Fruit fly (Drosophila melanogaster): ENCODE results near the gene lic.

The lic gene

DNA sequence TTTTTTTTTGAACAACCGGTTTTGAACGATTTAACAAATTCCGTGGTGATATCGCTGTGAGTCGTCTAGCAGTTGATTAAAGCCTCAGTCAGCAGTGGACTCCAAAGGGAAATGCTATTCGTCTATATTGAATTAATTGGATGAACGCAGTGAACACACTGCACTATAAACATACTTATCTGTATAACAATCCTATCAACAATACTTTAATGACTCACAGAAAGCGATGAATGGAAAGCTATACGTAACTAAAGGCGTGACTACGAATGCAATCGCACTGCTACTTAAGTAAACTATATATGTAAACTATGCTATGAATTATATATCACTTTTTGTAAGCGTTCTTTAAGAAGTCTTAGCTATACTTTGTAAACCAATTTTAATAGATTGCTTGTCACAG lies 34.6 kb downstream of the lic start:
- no peak for TF ChIP-seq cnc (optimal IDR thresholded peaks at IDR 0.05)
- no peak for TF ChIP-seq CG7045 (GFP tag; optimal IDR thresholded peaks at IDR 0.05)
- TF ChIP-seq cic (GFP tag; optimal IDR thresholded peaks at IDR 0.05): peak; percentile 91
- no peak for TF ChIP-seq CG5204 (GFP tag; optimal IDR thresholded peaks at IDR 0.05)
- TF ChIP-seq ovo (GFP tag; optimal IDR thresholded peaks at IDR 0.05): no peak
- no peak for TF ChIP-seq Mnt (GFP tag; optimal IDR thresholded peaks at IDR 0.05)
- TF ChIP-seq Hr96 (GFP tag; optimal IDR thresholded peaks at IDR 0.05): no peak
- TF ChIP-seq toe (GFP tag; optimal IDR thresholded peaks at IDR 0.05): no peak
- TF ChIP-seq kay (GFP tag; ENCODE audit: borderline replicate concordance): peak; percentile 96
- peak; percentile 30 for TF ChIP-seq CG7101 (tag; optimal IDR thresholded peaks at IDR 0.05)
- TF ChIP-seq CG14711 (tag; optimal IDR thresholded peaks at IDR 0.05): peak; percentile 11
- TF ChIP-seq CG11617 (GFP tag; optimal IDR thresholded peaks at IDR 0.05): no peak

DNA sequence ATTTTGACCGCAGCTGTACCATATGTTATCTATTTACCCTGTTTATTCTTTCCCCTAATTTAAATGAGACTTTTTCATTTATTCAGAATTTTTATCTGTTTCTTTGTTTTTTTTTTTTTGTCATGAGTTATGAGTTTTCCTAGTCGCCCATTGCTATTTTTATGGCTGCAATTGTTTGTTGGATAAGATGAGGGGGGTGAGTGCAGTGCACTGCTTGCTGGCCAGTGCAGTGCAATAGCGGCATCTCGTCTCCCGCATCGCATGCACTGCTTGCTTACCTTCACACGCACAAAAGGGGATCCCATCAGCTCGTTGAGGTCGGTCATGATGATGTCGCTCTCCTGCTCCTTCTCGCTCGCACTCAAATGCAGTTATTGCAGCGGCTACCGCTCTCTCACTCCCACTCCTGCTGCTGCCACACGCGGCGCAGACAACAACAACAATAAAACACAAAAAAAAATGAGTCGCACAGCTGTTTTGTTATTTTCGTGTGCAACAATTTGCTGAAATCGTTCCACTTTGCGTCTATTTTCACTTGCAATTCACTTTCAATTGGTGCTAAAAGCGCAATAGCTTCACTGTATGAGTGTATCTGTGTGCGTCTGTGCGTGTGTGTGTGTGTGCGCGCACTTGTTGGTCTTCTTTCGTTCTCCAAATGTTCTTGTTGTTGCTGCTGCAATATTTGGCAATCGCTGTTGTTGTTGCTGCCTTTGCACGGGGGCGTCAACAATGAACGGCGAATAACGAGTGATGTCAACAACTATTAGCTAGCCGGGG lies 37.2 kb downstream of the lic start:
- peak; percentile 60 for TF ChIP-seq ovo (GFP tag; optimal IDR thresholded peaks at IDR 0.05)
- TF ChIP-seq Mnt (GFP tag; optimal IDR thresholded peaks at IDR 0.05): no peak
- no peak for TF ChIP-seq CG12768 (GFP tag; optimal IDR thresholded peaks at IDR 0.05)
- peak; percentile 14 for TF ChIP-seq CG14711 (tag; optimal IDR thresholded peaks at IDR 0.05)
- no peak for TF ChIP-seq cic (GFP tag; optimal IDR thresholded peaks at IDR 0.05)
- TF ChIP-seq CG7045 (GFP tag; optimal IDR thresholded peaks at IDR 0.05): no peak
- TF ChIP-seq kay (GFP tag; ENCODE audit: borderline replicate concordance): no peak
- TF ChIP-seq Clk (GFP tag; optimal IDR thresholded peaks at IDR 0.05): no peak
- no peak for TF ChIP-seq CG11617 (GFP tag; optimal IDR thresholded peaks at IDR 0.05)
- TF ChIP-seq Hr96 (GFP tag; optimal IDR thresholded peaks at IDR 0.05): no peak
- no peak for TF ChIP-seq CG1620 (GFP tag; optimal IDR thresholded peaks at IDR 0.05)
- TF ChIP-seq pad (GFP tag; optimal IDR thresholded peaks at IDR 0.05): peak; percentile 39
- no peak for TF ChIP-seq CG33017 (tag; optimal IDR thresholded peaks at IDR 0.05)
- TF ChIP-seq toe (GFP tag; optimal IDR thresholded peaks at IDR 0.05): no peak
- TF ChIP-seq cnc (optimal IDR thresholded peaks at IDR 0.05): no peak
- no peak for TF ChIP-seq CG7101 (tag; optimal IDR thresholded peaks at IDR 0.05)
- no peak for TF ChIP-seq Crg-1 (GFP tag; optimal IDR thresholded peaks at IDR 0.05)
- no peak for TF ChIP-seq bab1 (GFP tag; optimal IDR thresholded peaks at IDR 0.05)
- no peak for TF ChIP-seq CG5204 (GFP tag; optimal IDR thresholded peaks at IDR 0.05)

- TF ChIP-seq CG1620 (GFP tag; optimal IDR thresholded peaks at IDR 0.05): no peak
- peak; percentile 68 for TF ChIP-seq bab1 (GFP tag; optimal IDR thresholded peaks at IDR 0.05)
- TF ChIP-seq pad (GFP tag; optimal IDR thresholded peaks at IDR 0.05): no peak
- peak; percentile 67 for TF ChIP-seq Mnt (GFP tag; optimal IDR thresholded peaks at IDR 0.05)
- peak; percentile 52 for TF ChIP-seq CG7101 (tag; optimal IDR thresholded peaks at IDR 0.05)
- TF ChIP-seq kay (GFP tag; ENCODE audit: borderline replicate concordance): no peak
- TF ChIP-seq CG33017 (tag; optimal IDR thresholded peaks at IDR 0.05): no peak
- TF ChIP-seq CG11617 (GFP tag; optimal IDR thresholded peaks at IDR 0.05): no peak
- TF ChIP-seq CG7045 (GFP tag; optimal IDR thresholded peaks at IDR 0.05): no peak
- peak; percentile 14 for TF ChIP-seq CG14711 (tag; optimal IDR thresholded peaks at IDR 0.05)
- TF ChIP-seq tj (GFP tag; optimal IDR thresholded peaks at IDR 0.05): peak; percentile 33
- TF ChIP-seq cic (GFP tag; optimal IDR thresholded peaks at IDR 0.05): peak; percentile 68
- TF ChIP-seq cnc (optimal IDR thresholded peaks at IDR 0.05): no peak
- no peak for TF ChIP-seq Clk (GFP tag; optimal IDR thresholded peaks at IDR 0.05)
- no peak for TF ChIP-seq ovo (GFP tag; optimal IDR thresholded peaks at IDR 0.05)
- TF ChIP-seq CG12768 (GFP tag; optimal IDR thresholded peaks at IDR 0.05): no peak
- TF ChIP-seq CG5204 (GFP tag; optimal IDR thresholded peaks at IDR 0.05): no peak
- no peak for TF ChIP-seq Hr96 (GFP tag; optimal IDR thresholded peaks at IDR 0.05)
- no peak for TF ChIP-seq toe (GFP tag; optimal IDR thresholded peaks at IDR 0.05)
- TF ChIP-seq Crg-1 (GFP tag; optimal IDR thresholded peaks at IDR 0.05): no peak
These were observed 37.8 kb downstream of the lic start, which contains the start of the genes CG32638, CG15717 and MFS10 for dm6 chrX:13128750-13129152. TSS of gene CG32638 (minus strand) at chrX:13128794. TSS of gene CG15717 (plus strand) at chrX:13128952. TSS of gene MFS10 (plus strand) at chrX:13129018.

DNA sequence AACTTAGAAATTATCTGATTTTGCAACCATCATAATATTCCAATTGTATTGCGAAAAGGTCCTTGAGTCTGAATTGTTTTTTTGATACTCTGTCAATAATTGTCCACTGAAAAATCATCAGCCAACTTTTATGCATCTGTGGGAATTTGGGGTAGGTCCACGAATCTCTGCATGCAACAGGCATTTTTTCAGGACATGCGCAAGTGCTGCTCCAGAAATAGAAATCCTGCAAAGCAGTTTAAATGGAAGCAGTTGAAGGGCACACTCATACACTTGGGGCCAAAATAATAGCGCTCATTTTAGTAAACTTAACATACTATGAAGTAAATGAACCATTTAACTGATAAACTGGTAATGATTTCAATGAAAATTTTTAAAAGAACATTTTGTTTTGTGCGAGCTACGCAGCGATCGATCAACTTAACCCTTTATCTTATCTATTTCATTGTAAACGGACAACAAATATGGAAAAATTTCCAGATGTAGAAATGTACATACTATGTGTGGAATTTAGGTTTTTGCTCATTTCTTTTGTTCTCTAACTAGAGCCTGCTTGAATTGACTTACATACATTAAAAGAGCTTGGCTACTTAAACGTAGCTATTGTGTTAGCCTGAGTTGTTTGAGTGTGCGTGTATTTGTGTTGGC lies 39.4 kb downstream of the lic start:
- TF ChIP-seq CG11617 (GFP tag; optimal IDR thresholded peaks at IDR 0.05) (no peak), pad (GFP tag; optimal IDR thresholded peaks at IDR 0.05) (no peak), CG12768 (GFP tag; optimal IDR thresholded peaks at IDR 0.05) (no peak), Clk (GFP tag; optimal IDR thresholded peaks at IDR 0.05) (no peak), CG14711 (tag; optimal IDR thresholded peaks at IDR 0.05) (peak; percentile 35), CG5204 (GFP tag; optimal IDR thresholded peaks at IDR 0.05) (peak; percentile 60), Crg-1 (GFP tag; optimal IDR thresholded peaks at IDR 0.05) (no peak), tj (GFP tag; optimal IDR thresholded peaks at IDR 0.05) (no peak), ovo (GFP tag; optimal IDR thresholded peaks at IDR 0.05) (no peak), CG7045 (GFP tag; optimal IDR thresholded peaks at IDR 0.05) (peak; percentile 52), Mnt (GFP tag; optimal IDR thresholded peaks at IDR 0.05) (no peak), CG1620 (GFP tag; optimal IDR thresholded peaks at IDR 0.05) (no peak), bab1 (GFP tag; optimal IDR thresholded peaks at IDR 0.05) (no peak), toe (GFP tag; optimal IDR thresholded peaks at IDR 0.05) (peak; percentile 42), cnc (optimal IDR thresholded peaks at IDR 0.05) (no peak), CG33017 (tag; optimal IDR thresholded peaks at IDR 0.05) (no peak), Hr96 (GFP tag; optimal IDR thresholded peaks at IDR 0.05) (peak; percentile 5), CG7101 (tag; optimal IDR thresholded peaks at IDR 0.05) (peak; percentile 37), cic (GFP tag; optimal IDR thresholded peaks at IDR 0.05) (no peak), kay (GFP tag; ENCODE audit: borderline replicate concordance) (peak; percentile 56)

Measured in whole organism, adult.